Worm (Caenorhabditis elegans): ENCODE results near the gene C48B4.11.

- TF ChIP-seq nhr-25 (tag; optimal IDR thresholded peaks at IDR 0.05; ENCODE audit: borderline replicate concordance, insufficient read depth): no peak
- no peak for TF ChIP-seq madf-9 (GFP tag; conservative IDR thresholded peaks at IDR 0.05)
- no peak for TF ChIP-seq egl-27 (tag; optimal IDR thresholded peaks at IDR 0.05)
Measured at ce11 chrIII:9544125-9544524, 21.8 kb downstream of the C48B4.11 start, which contains the start of gene ZK1098.9.

Measured in whole organism, L4 larva.